Worm (Caenorhabditis elegans): ENCODE measurements around the gene nspc-19.

The nspc-19 gene

ce11 chrX:14525325-14526305, 2.9 kb upstream of the nspc-19 start:
- peak; percentile 76 for TF ChIP-seq unc-62 (GFP tag; optimal IDR thresholded peaks at IDR 0.05)

- TF ChIP-seq unc-62 (GFP tag; optimal IDR thresholded peaks at IDR 0.05), result no peak
These were observed 940 bp upstream of the nspc-19 start, which contains the start of gene nspc-18 for ce11 chrX:14527559-14527958. nspc-18 (minus strand) TSS chrX:14527659.

DNA sequence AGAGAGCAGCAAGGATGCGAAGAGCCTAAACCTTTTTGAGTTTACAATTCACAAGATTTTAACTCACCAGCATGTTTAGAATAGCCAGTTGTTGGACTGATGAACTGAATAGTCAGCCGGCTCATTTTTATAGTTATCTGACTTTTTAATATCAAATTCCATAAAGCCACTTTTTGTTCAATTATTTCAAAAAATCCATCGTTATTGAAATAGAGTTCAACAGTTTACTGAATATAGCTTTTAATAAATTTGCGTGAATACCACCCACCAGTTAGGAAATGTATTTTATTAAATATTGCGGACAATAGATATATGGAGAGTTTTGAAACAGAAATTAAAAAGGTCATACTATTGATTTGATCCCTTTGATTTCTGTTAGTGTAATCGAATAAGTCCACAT, 1.6 kb downstream of the nspc-19 start, which contains the start of gene nspc-20:
TSS of gene nspc-20 (minus strand) at position 101 of the 400 bp plus-strand sequence.
- no peak for TF ChIP-seq unc-62 (GFP tag; optimal IDR thresholded peaks at IDR 0.05)

DNA sequence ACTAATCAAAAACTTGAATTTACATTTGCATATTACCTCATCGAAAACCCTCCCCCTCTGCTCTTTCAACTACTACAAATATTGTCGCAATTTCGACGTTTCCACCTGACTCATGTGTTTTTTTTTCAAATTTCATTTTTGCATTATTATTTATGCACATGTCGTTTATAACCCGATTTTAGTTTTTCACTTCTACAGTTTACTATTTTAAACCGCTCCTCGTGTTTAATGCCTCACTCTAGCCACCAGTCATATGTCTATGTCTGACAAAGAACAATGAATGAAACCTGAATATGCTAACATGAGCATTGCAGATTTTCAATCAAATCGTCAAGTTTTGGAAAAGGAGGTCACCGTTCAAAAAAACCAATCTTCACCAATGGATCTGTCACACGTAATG, 5.6 kb downstream of the nspc-19 start, which contains the start of gene T24C2.5:
TSS of gene T24C2.5 (plus strand) at position 301 of the 400 bp plus-strand sequence.
- no peak for TF ChIP-seq unc-62 (GFP tag; optimal IDR thresholded peaks at IDR 0.05)

DNA sequence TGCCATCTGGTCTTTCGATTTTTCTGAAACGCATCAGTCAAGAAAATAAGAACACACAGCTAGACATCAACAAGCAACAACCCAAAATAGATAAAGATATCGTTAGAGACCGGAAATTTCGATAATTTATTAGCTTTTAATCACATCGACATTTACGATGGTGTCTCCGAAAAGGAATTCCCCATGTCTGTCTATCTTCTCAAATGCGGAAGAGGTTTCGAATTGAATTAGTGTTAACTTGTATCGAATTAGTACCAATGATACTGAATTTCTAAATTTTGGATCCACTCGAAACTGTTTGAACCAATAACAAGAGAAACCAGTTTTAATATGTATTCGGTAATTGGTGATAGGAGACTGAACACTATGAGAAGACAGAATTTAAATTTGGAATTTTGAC, 6.1 kb downstream of the nspc-19 start:
- TF ChIP-seq unc-62 (GFP tag; optimal IDR thresholded peaks at IDR 0.05), result no peak

DNA sequence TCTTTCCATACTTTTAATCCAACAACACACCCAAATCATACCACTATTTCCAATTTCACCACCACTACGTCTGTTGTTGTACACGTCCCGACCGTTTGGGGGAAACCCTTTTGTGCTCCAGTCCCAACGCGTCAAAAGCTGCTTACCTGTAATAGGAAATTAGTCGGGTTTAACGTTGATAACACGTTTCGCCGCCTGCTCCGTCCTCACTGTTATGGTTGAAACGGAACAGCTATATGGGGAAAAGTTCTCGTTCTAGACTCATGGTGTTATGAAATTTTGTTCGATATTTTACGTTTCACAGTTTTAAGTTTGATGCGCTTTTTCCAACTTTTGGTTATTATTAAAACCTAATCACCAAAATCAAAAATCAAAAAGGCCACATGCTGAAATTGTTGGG, 7.4 kb downstream of the nspc-19 start:
- TF ChIP-seq unc-62 (GFP tag; optimal IDR thresholded peaks at IDR 0.05), result no peak

ce11 chrX:14537625-14538024, 9.1 kb downstream of the nspc-19 start:
- no peak for TF ChIP-seq unc-62 (GFP tag; optimal IDR thresholded peaks at IDR 0.05)

- TF ChIP-seq unc-62 (GFP tag; optimal IDR thresholded peaks at IDR 0.05), result no peak
These were observed 11.0 kb downstream of the nspc-19 start for ce11 chrX:14539468-14539867.

DNA sequence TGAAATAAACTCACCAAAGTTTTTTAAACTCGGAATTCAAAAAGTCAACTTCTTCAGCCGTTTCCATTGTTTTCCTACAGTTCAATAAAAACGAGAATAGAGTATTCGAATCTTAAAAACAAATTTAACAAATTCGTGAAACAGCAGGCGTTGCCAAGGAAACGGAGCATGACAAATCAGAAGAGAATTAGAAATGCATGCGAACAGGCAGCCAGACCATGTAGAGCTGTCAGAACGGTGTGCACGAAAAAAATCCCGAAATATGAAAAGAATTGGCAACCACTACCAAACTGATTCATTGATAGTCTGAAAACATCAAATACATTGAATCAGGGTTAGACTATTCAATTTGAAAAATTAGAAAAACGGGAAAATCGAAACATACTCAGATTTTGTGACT, 13.5 kb downstream of the nspc-19 start, which contains the start of gene fbxa-81:
TSS of gene fbxa-81 (minus strand) at position 101 of the 400 bp plus-strand sequence.
- no peak for TF ChIP-seq unc-62 (GFP tag; optimal IDR thresholded peaks at IDR 0.05)

- no peak for TF ChIP-seq unc-62 (GFP tag; optimal IDR thresholded peaks at IDR 0.05)
These were observed 14.7 kb downstream of the nspc-19 start, which contains the start of gene T24C2.3 for ce11 chrX:14543224-14543623. T24C2.3 (plus strand) TSS chrX:14543524.

DNA sequence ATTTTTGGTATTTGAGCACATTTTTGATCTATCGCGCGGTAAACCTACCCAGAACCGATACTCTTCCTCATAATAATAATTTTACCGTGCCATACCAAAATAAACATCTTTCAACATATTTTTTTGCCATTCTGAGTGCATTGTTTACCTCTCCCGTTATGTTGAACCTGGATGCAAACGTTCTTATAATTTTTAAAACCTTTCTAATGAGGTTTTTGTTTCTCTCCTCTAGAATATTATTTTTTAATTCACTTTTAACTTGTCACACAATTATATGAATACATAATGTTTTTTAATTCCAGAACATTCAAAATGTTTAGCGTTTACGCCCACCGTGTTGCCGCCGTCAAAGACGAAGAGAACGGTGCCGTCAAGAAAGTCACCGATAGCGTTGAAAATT, 17.0 kb downstream of the nspc-19 start, which contains the start of gene enri-2:
TSS of gene enri-2 (plus strand) at position 301 of the 400 bp plus-strand sequence.
- no peak for TF ChIP-seq unc-62 (GFP tag; optimal IDR thresholded peaks at IDR 0.05)

- no peak for TF ChIP-seq unc-62 (GFP tag; optimal IDR thresholded peaks at IDR 0.05)
These were observed 21.3 kb downstream of the nspc-19 start, which contains the start of gene ram-5 for ce11 chrX:14549709-14550199. ram-5 (plus strand) TSS chrX:14550149.

ce11 chrX:14556403-14556802, 27.9 kb downstream of the nspc-19 start:
- TF ChIP-seq unc-62 (GFP tag; optimal IDR thresholded peaks at IDR 0.05), result no peak

DNA sequence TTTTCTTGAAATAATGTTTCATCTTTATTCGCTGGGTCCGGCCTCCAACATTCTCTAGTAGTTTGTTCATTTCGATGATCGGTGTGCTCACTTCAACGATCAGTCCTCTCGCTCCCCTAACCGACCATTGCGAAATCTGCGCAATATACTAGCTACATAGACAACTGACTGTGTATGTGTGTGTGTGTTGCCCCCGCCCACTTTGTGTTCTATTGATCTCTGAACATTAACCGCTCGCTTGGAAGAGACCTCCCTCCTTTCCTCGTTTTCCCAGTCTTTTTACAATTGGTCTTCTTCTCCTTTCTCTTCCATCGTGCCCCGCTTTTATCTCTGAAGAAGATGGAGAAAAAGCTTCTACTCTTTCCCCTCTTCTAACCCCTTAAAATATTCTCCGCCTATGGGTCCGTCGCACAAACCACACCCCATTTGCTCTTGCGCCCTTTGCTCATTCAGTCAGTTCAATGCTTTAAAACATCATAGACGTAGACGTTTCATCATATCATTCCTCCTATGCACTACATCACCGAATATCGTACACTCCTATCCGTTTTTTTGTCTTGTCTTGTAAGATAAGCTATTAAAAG, 28.9 kb downstream of the nspc-19 start:
- TF ChIP-seq unc-62 (GFP tag; optimal IDR thresholded peaks at IDR 0.05), result no peak

DNA sequence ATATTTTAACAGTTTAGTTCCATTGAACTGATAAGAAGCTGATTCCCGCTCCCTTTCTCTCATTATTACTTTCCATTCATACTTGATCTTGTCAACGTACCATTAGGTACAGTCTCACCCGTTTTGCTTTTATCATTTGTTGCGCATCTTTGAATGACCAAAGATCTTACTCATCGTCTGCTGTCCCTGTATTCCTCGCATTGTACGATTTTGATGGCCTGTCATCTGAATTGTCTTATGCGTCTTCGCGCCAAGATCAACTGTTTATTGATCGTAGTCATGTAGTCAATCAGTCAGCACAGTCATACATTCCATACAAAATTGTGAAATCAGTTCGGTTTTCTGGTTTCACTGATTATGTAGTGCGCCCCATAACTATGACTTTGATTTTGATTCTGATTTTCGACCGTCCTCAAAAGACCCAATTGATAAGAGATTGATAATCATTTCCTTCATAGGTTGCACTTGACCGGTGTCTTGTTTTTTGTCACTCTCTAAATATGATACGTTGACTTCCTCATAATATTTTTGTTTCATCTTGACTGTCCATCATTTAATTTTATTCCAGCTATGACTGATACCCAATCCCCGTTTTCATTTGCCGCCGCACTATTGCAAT, 29.5 kb downstream of the nspc-19 start, which contains the start of gene nhr-3:
TSS of gene nhr-3 (plus strand) at position 569 of the 619 bp plus-strand sequence.
- TF ChIP-seq unc-62 (GFP tag; optimal IDR thresholded peaks at IDR 0.05), result no peak

- no peak for TF ChIP-seq unc-62 (GFP tag; optimal IDR thresholded peaks at IDR 0.05)
These were observed 30.6 kb downstream of the nspc-19 start for ce11 chrX:14559084-14559483.

Measured in whole organism, dauer.